Worm (Caenorhabditis elegans) whole organism, young adult: ENCODE measurements around the gene F09G8.10.
A peak's percentile ranks its signal among the peaks of the same experiment; 100 is the strongest.

Experiments used
- B0261.1 ChIP-seq: sonication (generic microtip); optimal IDR thresholded peaks from 2 replicates; lab custom pipeline; 2016; ENCODE audit warnings: mild to moderate bottlenecking, missing genetic modification characterization, moderate library complexity, missing compliant biosample characterization
- B0336.3 ChIP-seq: fragments of 200-800 bp; sonication (Bioruptor generic); IDR thresholded peaks from 2 replicates; pipeline ENCODE4 v1.3.6; 2022; ENCODE audit warnings: missing genetic modification characterization, missing compliant biosample characterization
- D2030.7 ChIP-seq: fragments of 200-800 bp; sonication (Bioruptor generic); IDR thresholded peaks from 2 replicates; pipeline ENCODE4 v1.3.6; 2022; ENCODE audit warnings: missing genetic modification reagents, missing genetic modification characterization, missing compliant biosample characterization
- F49E8.2 ChIP-seq: sonication (generic microtip); optimal IDR thresholded peaks from 3 replicates; lab custom pipeline; 2017; ENCODE audit warnings: missing genetic modification characterization, mild to moderate bottlenecking, missing compliant biosample characterization, antibody characterized with exemption, moderate library complexity; ENCODE audit not compliant: insufficient read depth
- F52B5.7 ChIP-seq: sonication (generic microtip); optimal IDR thresholded peaks from 2 replicates; lab custom pipeline; 2016; ENCODE audit warnings: mild to moderate bottlenecking, missing genetic modification characterization, missing compliant biosample characterization
- Y95B8A.8 ChIP-seq: fragments of 200-800 bp; sonication (Bioruptor generic); IDR thresholded peaks from 2 replicates; pipeline ENCODE4 v1.3.6; 2022; ENCODE audit warnings: missing genetic modification reagents, missing genetic modification characterization, missing compliant biosample characterization
- akir-1 ChIP-seq: fragments of 200-800 bp; sonication (Bioruptor generic); optimal IDR thresholded peaks from 2 replicates; lab custom pipeline; 2018; ENCODE audit warnings: mild to moderate bottlenecking, missing genetic modification characterization, moderate library complexity, missing compliant biosample characterization
- aptf-3 ChIP-seq: fragments of 200-800 bp; sonication (Bioruptor generic); IDR thresholded peaks from 2 replicates; pipeline ENCODE4 v1.3.6; 2022; ENCODE audit warnings: missing genetic modification characterization, missing compliant biosample characterization
- athp-1 ChIP-seq: sonication (generic microtip); optimal IDR thresholded peaks from 2 replicates; lab custom pipeline; 2017; ENCODE audit warnings: mild to moderate bottlenecking, missing genetic modification characterization, missing compliant biosample characterization
- attf-5 ChIP-seq: fragments of 200-800 bp; sonication (Bioruptor generic); optimal IDR thresholded peaks from 2 replicates; lab custom pipeline; 2018; ENCODE audit warnings: mild to moderate bottlenecking, missing genetic modification characterization, missing compliant biosample characterization
- attf-6 ChIP-seq: fragments of 200-800 bp; sonication (Bioruptor generic); IDR thresholded peaks from 2 replicates; pipeline ENCODE4 v1.3.6; 2022; ENCODE audit warnings: missing genetic modification reagents, missing genetic modification characterization, missing compliant biosample characterization
- ccch-3 ChIP-seq: fragments of 200-800 bp; sonication (Bioruptor generic); optimal IDR thresholded peaks from 2 replicates; lab custom pipeline; 2018; ENCODE audit warnings: mild to moderate bottlenecking, missing genetic modification characterization, missing compliant biosample characterization
- ceh-100 ChIP-seq: fragments of 200-800 bp; sonication (Bioruptor generic); IDR thresholded peaks from 2 replicates; pipeline ENCODE4 v1.3.6; 2022; ENCODE audit warnings: missing genetic modification reagents, missing genetic modification characterization, missing compliant biosample characterization
- ceh-27 ChIP-seq: fragments of 200-800 bp; sonication (Bioruptor generic); optimal IDR thresholded peaks from 2 replicates; lab custom pipeline; 2018; ENCODE audit warnings: mild to moderate bottlenecking, missing genetic modification characterization, moderate library complexity, missing compliant biosample characterization
- ceh-58 ChIP-seq: fragments of 200-800 bp; sonication (Bioruptor generic); IDR thresholded peaks from 2 replicates; pipeline ENCODE4 v1.3.6; 2022; ENCODE audit warnings: missing genetic modification characterization, missing compliant biosample characterization
- egl-18 ChIP-seq: fragments of 200-800 bp; sonication (Bioruptor generic); IDR thresholded peaks from 2 replicates; pipeline ENCODE4 v1.3.6; 2022; ENCODE audit warnings: missing genetic modification reagents, missing genetic modification characterization, missing compliant biosample characterization
- hmg-20 ChIP-seq: fragments of 200-800 bp; sonication (Bioruptor generic); IDR thresholded peaks from 2 replicates; pipeline ENCODE4 v1.3.6; 2022; ENCODE audit warnings: missing genetic modification reagents, missing genetic modification characterization, missing compliant biosample characterization
- hsf-1 ChIP-seq: fragments of 200-800 bp; sonication (Bioruptor generic); IDR thresholded peaks from 2 replicates; pipeline ENCODE4 v1.3.6; 2022; ENCODE audit warnings: missing genetic modification reagents, missing genetic modification characterization, missing compliant biosample characterization
- let-526 ChIP-seq: fragments of 200-800 bp; sonication (Bioruptor generic); IDR thresholded peaks from 2 replicates; pipeline ENCODE4 v1.3.6; 2022; ENCODE audit warnings: missing genetic modification reagents, missing genetic modification characterization, missing compliant biosample characterization
- let-607 ChIP-seq, 2 experiments: fragments of 200-800 bp in 1 of 2; sonication (Bioruptor generic) in 1 of 2; sonication (generic microtip) in 1 of 2; optimal IDR thresholded peaks; 2 replicates each; lab custom pipeline; 2016 to 2018; ENCODE audit warnings: mild to moderate bottlenecking in 2 of 2, missing compliant biosample characterization in 2 of 2, missing genetic modification characterization in 2 of 2, moderate library complexity in 2 of 2, missing genotype in 1 of 2
- lin-40 ChIP-seq: sonication (generic microtip); optimal IDR thresholded peaks from 2 replicates; lab custom pipeline; 2016; ENCODE audit warnings: missing genetic modification characterization, mild to moderate bottlenecking, missing compliant biosample characterization, missing genotype, missing genetic modification reagents
- lir-1 ChIP-seq: fragments of 200-800 bp; sonication (Bioruptor generic); conservative IDR thresholded peaks from 2 replicates; pipeline ENCODE4 v1.3.6; 2022; ENCODE audit warnings: missing genetic modification reagents, missing genetic modification characterization, missing compliant biosample characterization
- madf-8 ChIP-seq: fragments of 200-800 bp; sonication (Bioruptor generic); conservative IDR thresholded peaks from 2 replicates; pipeline ENCODE4 v1.3.6; 2022; ENCODE audit warnings: missing genetic modification reagents, missing genetic modification characterization, missing compliant biosample characterization
- mxl-1 ChIP-seq: sonication (generic microtip); optimal IDR thresholded peaks from 2 replicates; lab custom pipeline; 2016; ENCODE audit warnings: missing genetic modification characterization, missing compliant biosample characterization
- nfya-1 ChIP-seq: sonication (generic microtip); optimal IDR thresholded peaks from 2 replicates; lab custom pipeline; 2017; ENCODE audit warnings: antibody characterized with exemption, missing compliant biosample characterization, missing genetic modification characterization, borderline replicate concordance; ENCODE audit not compliant: insufficient read depth
- nfya-2 ChIP-seq: fragments of 200-800 bp; sonication (Bioruptor generic); IDR thresholded peaks from 2 replicates; pipeline ENCODE4 v1.3.6; 2022; ENCODE audit warnings: missing genetic modification reagents, missing genetic modification characterization, missing compliant biosample characterization
- nhr-90 ChIP-seq: sonication (generic microtip); optimal IDR thresholded peaks from 2 replicates; lab custom pipeline; 2016; ENCODE audit warnings: missing genotype, mild to moderate bottlenecking, missing genetic modification characterization, missing compliant biosample characterization
- pha-4 ChIP-seq: fragments of 150-350 bp; sonication (generic microtip); optimal IDR thresholded peaks from 2 replicates; lab custom pipeline; 2014; ENCODE audit warnings: missing biosample characterization, missing genetic modification reagents, missing genetic modification characterization
- repo-1 ChIP-seq: sonication (generic microtip); optimal IDR thresholded peaks from 2 replicates; lab custom pipeline; 2017; ENCODE audit warnings: mild to moderate bottlenecking, missing genetic modification characterization, missing compliant biosample characterization
- snpc-4 ChIP-seq, 5 experiments: fragments of 150-350 bp in 1 of 5; sonication (generic microtip) in 4 of 5; optimal IDR thresholded peaks; 2 replicates each; lab custom pipeline; 2014 to 2018; ENCODE audit warnings: missing genetic modification characterization in 5 of 5, missing biosample characterization in 3 of 5, antibody characterized with exemption in 2 of 5, mild to moderate bottlenecking in 2 of 5, missing compliant biosample characterization in 2 of 5, missing genotype in 2 of 5, moderate library complexity in 2 of 5, missing genetic modification reagents in 1 of 5
- tbp1 ChIP-seq: fragments of 200-800 bp; sonication (Bioruptor generic); optimal IDR thresholded peaks from 2 replicates; lab custom pipeline; 2018; ENCODE audit warnings: mild to moderate bottlenecking, missing genetic modification characterization, missing compliant biosample characterization
- unc-62 ChIP-seq: fragments of 150-350 bp; optimal IDR thresholded peaks from 2 replicates; lab custom pipeline; 2014; ENCODE audit warnings: missing biosample characterization, missing genetic modification reagents, missing genetic modification characterization
- xnd-1 ChIP-seq: sonication (generic microtip); optimal IDR thresholded peaks from 2 replicates; lab custom pipeline; 2016; ENCODE audit warnings: missing genotype, missing genetic modification reagents, missing genetic modification characterization, missing compliant biosample characterization
- ztf-18 ChIP-seq: sonication (generic microtip); optimal IDR thresholded peaks from 2 replicates; lab custom pipeline; 2016; ENCODE audit warnings: missing genotype, mild to moderate bottlenecking, missing genetic modification characterization, missing compliant biosample characterization
- ztf-25 ChIP-seq: fragments of 200-800 bp; sonication (Bioruptor generic); IDR thresholded peaks from 2 replicates; pipeline ENCODE4 v1.3.6; 2022; ENCODE audit warnings: missing genetic modification reagents, missing genetic modification characterization, missing compliant biosample characterization
- ztf-28 ChIP-seq: fragments of 200-800 bp; sonication (Bioruptor generic); IDR thresholded peaks from 2 replicates; pipeline ENCODE4 v1.3.6; 2022; ENCODE audit warnings: missing genetic modification reagents, missing genetic modification characterization, missing compliant biosample characterization
- ztf-3 ChIP-seq: fragments of 200-800 bp; sonication (Bioruptor generic); optimal IDR thresholded peaks from 2 replicates; lab custom pipeline; 2018; ENCODE audit warnings: mild to moderate bottlenecking, missing genetic modification characterization, missing compliant biosample characterization
- ztf-6 ChIP-seq: fragments of 200-800 bp; sonication (Bioruptor generic); IDR thresholded peaks from 2 replicates; pipeline ENCODE4 v1.3.6; 2022; ENCODE audit warnings: missing genetic modification reagents, missing genetic modification characterization, missing compliant biosample characterization

Gene F09G8.10

ce11 chrIII:8305816-8306215 lies 33.8 kb upstream of the F09G8.10 start:
- no peak for TF ChIP-seq B0336.3 (GFP tag; lab: Robert Waterston, UW)
- TF ChIP-seq F52B5.7 (tag; lab: Kevin White, UChicago), result no peak
- TF ChIP-seq egl-18 (GFP tag; lab: Robert Waterston, UW), result no peak
- TF ChIP-seq aptf-3 (GFP tag; lab: Robert Waterston, UW), result no peak
- no peak for TF ChIP-seq madf-8 (GFP tag; lab: Robert Waterston, UW)
- no peak for TF ChIP-seq mxl-1
- no peak for TF ChIP-seq Y95B8A.8 (GFP tag; lab: Robert Waterston, UW)
- TF ChIP-seq akir-1 (GFP tag; lab: Kevin White, UChicago), result no peak
- no peak for TF ChIP-seq B0261.1 (tag; lab: Kevin White, UChicago)
- no peak for TF ChIP-seq nfya-2
- TF ChIP-seq unc-62, result no peak
- no peak for TF ChIP-seq athp-1
- TF ChIP-seq xnd-1 (tag; lab: Kevin White, UChicago), result no peak
- no peak for TF ChIP-seq snpc-4 (GFP tag; optimal IDR thresholded peaks at IDR 0.05; lab: Kevin White, UChicago)
- no peak for TF ChIP-seq snpc-4 (tag; optimal IDR thresholded peaks at IDR 0.05; lab: Kevin White, UChicago)
- TF ChIP-seq lin-40 (tag; lab: Kevin White, UChicago), result no peak
- no peak for TF ChIP-seq pha-4 (tag; lab: Kevin White, UChicago)
- TF ChIP-seq nhr-90 (tag; lab: Kevin White, UChicago), result no peak

- TF ChIP-seq nfya-1 (tag; lab: Kevin White, UChicago) (no peak), hsf-1 (GFP tag; lab: Robert Waterston, UW) (0 out of 2 replicates have a peak, but pooled peaks have one; percentile 10), D2030.7 (GFP tag; lab: Robert Waterston, UW) (no peak)
Observed at ce11 chrIII:8305304-8305703, 33.3 kb upstream of the F09G8.10 start.

ce11 chrIII:8303440-8303839 lies 31.5 kb upstream of the F09G8.10 start:
- TF ChIP-seq akir-1 (GFP tag; lab: Kevin White, UChicago), result no peak
- no peak for TF ChIP-seq ztf-18 (tag; lab: Kevin White, UChicago)
- no peak for TF ChIP-seq attf-6 (GFP tag; lab: Robert Waterston, UW)
- TF ChIP-seq ceh-100, result no peak
- no peak for TF ChIP-seq lir-1 (GFP tag; lab: Robert Waterston, UW)
- TF ChIP-seq F49E8.2 (tag; lab: Kevin White, UChicago), result no peak
- TF ChIP-seq ztf-28 (GFP tag; lab: Robert Waterston, UW), result no peak
- TF ChIP-seq ccch-3, result no peak
- no peak for TF ChIP-seq ztf-25 (GFP tag; lab: Robert Waterston, UW)
- TF ChIP-seq ztf-6 (GFP tag; lab: Robert Waterston, UW), result no peak
- TF ChIP-seq tbp1 (GFP tag; lab: Kevin White, UChicago), result no peak
- no peak for TF ChIP-seq attf-5 (GFP tag; lab: Kevin White, UChicago)
- no peak for TF ChIP-seq hmg-20 (GFP tag; lab: Robert Waterston, UW)
- TF ChIP-seq ztf-3 (GFP tag; lab: Kevin White, UChicago), result no peak
- TF ChIP-seq ceh-27 (GFP tag; lab: Kevin White, UChicago), result no peak
- no peak for TF ChIP-seq snpc-4 (GFP tag; optimal IDR thresholded peaks at IDR 0.05; lab: Kevin White, UChicago)
- no peak for TF ChIP-seq snpc-4 (tag; optimal IDR thresholded peaks at IDR 0.05; lab: Kevin White, UChicago)
- no peak for TF ChIP-seq ceh-58 (GFP tag; lab: Robert Waterston, UW)
- no peak for TF ChIP-seq let-526
- no peak for TF ChIP-seq repo-1 (tag; lab: Kevin White, UChicago)
- no peak for TF ChIP-seq let-607 (tag; optimal IDR thresholded peaks at IDR 0.05; lab: Kevin White, UChicago)
